Fruit fly (Drosophila melanogaster) whole organism, adult: ENCODE measurements around the gene ATP7.
A peak's percentile ranks its signal among the peaks of the same experiment; 100 is the strongest.

Experiments
- CG11617 ChIP-seq: fragments of 200-800 bp; sonication (Bioruptor generic); optimal IDR thresholded peaks from 2 replicates; lab custom pipeline; 2017; ENCODE audit warnings: mild to moderate bottlenecking, missing biosample characterization, missing genetic modification reagents, missing genetic modification characterization
- CG12768 ChIP-seq: fragments of 200-800 bp; sonication (Bioruptor generic); optimal IDR thresholded peaks from 2 replicates; lab custom pipeline; 2017; ENCODE audit warnings: missing biosample characterization, missing genetic modification characterization, mild to moderate bottlenecking, moderate library complexity, missing genetic modification reagents
- CG33017 ChIP-seq: fragments of 200-800 bp; sonication (Bioruptor generic); optimal IDR thresholded peaks from 2 replicates; lab custom pipeline; 2018; ENCODE audit warnings: missing biosample characterization, mild to moderate bottlenecking, missing genetic modification characterization, moderate library complexity
- CG5204 ChIP-seq: fragments of 200-800 bp; sonication (Bioruptor generic); optimal IDR thresholded peaks from 2 replicates; lab custom pipeline; 2016; ENCODE audit warnings: missing biosample characterization, missing genetic modification characterization
- Hr96 ChIP-seq: fragments of 200-800 bp; sonication (Bioruptor generic); optimal IDR thresholded peaks from 2 replicates; lab custom pipeline; 2016; ENCODE audit warnings: missing biosample characterization, missing genetic modification characterization
- Mnt ChIP-seq: fragments of 200-800 bp; sonication (Bioruptor generic); optimal IDR thresholded peaks from 2 replicates; lab custom pipeline; 2016; ENCODE audit warnings: missing biosample characterization, mild to moderate bottlenecking, missing genetic modification characterization
- cic ChIP-seq: fragments of 200-800 bp; sonication (Bioruptor generic); optimal IDR thresholded peaks from 2 replicates; lab custom pipeline; 2017; ENCODE audit warnings: missing biosample characterization, mild to moderate bottlenecking, missing genetic modification characterization, moderate library complexity
- kay ChIP-seq: fragments of 200-800 bp; sonication (Bioruptor generic); peaks from one replicate; lab custom pipeline; 2016; ENCODE audit warnings: missing biosample characterization, missing genetic modification characterization, borderline replicate concordance
- pad ChIP-seq: fragments of 200-800 bp; sonication (Bioruptor generic); optimal IDR thresholded peaks from 3 replicates; lab custom pipeline; 2017; ENCODE audit warnings: missing biosample characterization, missing genetic modification characterization, mild to moderate bottlenecking, moderate library complexity, missing genetic modification reagents
- tj ChIP-seq: fragments of 200-800 bp; sonication (Bioruptor generic); optimal IDR thresholded peaks from 3 replicates; lab custom pipeline; 2017; ENCODE audit warnings: missing biosample characterization, mild to moderate bottlenecking, missing genetic modification characterization, moderate library complexity
- toe ChIP-seq: fragments of 200-800 bp; sonication (Bioruptor generic); optimal IDR thresholded peaks from 2 replicates; lab custom pipeline; 2016; ENCODE audit warnings: missing biosample characterization, missing genetic modification characterization

DNA sequence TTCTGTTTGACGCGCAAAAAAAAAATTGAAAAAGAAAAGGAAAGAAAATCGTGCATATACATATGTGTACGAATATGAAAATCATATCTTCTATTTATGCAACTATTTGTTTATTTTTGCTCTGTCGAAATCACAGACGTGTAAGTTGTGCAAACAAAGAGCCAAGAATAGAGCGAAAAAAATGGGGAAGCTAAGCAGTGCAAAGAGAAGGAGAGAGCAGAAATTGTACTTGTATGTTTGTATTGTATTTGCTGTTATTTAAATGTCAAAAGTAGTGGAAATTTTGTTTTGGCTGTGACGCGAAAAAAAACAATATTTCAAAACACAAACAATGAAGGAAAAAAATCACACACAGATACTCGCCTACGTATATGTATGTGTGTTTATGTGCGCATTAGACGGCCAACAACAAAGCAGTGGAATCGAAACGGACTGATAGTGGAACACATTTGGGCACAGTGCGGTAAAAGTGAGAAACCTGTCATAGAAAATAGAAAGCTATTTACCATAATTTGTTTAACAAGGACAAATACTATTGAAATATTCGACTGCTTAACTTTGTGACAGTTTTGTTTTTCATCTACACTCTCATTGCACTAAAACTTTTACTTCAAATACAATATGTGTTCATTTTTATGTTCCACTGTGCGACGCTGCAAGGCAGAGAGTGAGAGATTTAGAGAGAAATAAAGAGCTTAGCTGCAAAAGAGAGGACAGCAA, 36.6 kb upstream of the ATP7 start:
- TF ChIP-seq CG5204 (GFP tag; lab: Kevin White, UChicago) (peak; percentile 83), toe (peak; percentile 66), kay (GFP tag; lab: Kevin White, UChicago) (peak; percentile 90), tj (peak; percentile 78), CG11617 (GFP tag; lab: Kevin White, UChicago) (peak; percentile 93), Mnt (GFP tag; lab: Kevin White, UChicago) (peak; percentile 87), CG33017 (tag; lab: Kevin White, UChicago) (peak; percentile 89), pad (peak; percentile 81), Hr96 (GFP tag; lab: Kevin White, UChicago) (peak; percentile 93), cic (peak; percentile 68), CG12768 (GFP tag; lab: Kevin White, UChicago) (peak; percentile 88)
